Worm (Caenorhabditis elegans): Measurements from ENCODE around the gene mnk-1.

- TF ChIP-seq ceh-16 (tag; optimal IDR thresholded peaks at IDR 0.05) (no peak), nhr-23 (tag; optimal IDR thresholded peaks at IDR 0.05) (no peak), unc-39 (tag; optimal IDR thresholded peaks at IDR 0.05) (no peak), ztf-11 (tag; optimal IDR thresholded peaks at IDR 0.05) (no peak), alr-1 (tag; optimal IDR thresholded peaks at IDR 0.05) (no peak), elt-1 (tag; optimal IDR thresholded peaks at IDR 0.05) (no peak), nhr-11 (tag; optimal IDR thresholded peaks at IDR 0.05) (no peak), unc-62 (GFP tag; optimal IDR thresholded peaks at IDR 0.05) (no peak), nhr-6 (tag; optimal IDR thresholded peaks at IDR 0.05) (no peak), ceh-82 (tag; optimal IDR thresholded peaks at IDR 0.05) (no peak), nhr-237 (tag; optimal IDR thresholded peaks at IDR 0.05) (no peak), C34F6.9 (tag; optimal IDR thresholded peaks at IDR 0.05) (no peak), elt-3 (tag; optimal IDR thresholded peaks at IDR 0.05) (no peak), skn-1 (tag; optimal IDR thresholded peaks at IDR 0.05) (no peak)
These were observed 9.6 kb downstream of the mnk-1 start for ce11 chrII:10545213-10545612.

All from whole organism, L2 larva.